Worm (Caenorhabditis elegans): ENCODE data around the gene srx-58.
A peak's percentile ranks its signal among the peaks of the same experiment; 100 is the strongest.

Gene srx-58

ce11 chrV:15380857-15381256 lies 28.4 kb downstream of the srx-58 start, which contains the start of gene dhs-23:
Gene dhs-23 (plus strand): TSS chrV:15381219.
- TF ChIP-seq nhr-76 (tag; optimal IDR thresholded peaks at IDR 0.05) (no peak), hlh-1 (tag; optimal IDR thresholded peaks at IDR 0.05) (no peak), ces-1 (GFP tag; optimal IDR thresholded peaks at IDR 0.05) (no peak), mep-1 (tag; optimal IDR thresholded peaks at IDR 0.05) (no peak), unc-120 (tag; optimal IDR thresholded peaks at IDR 0.05; ENCODE audit: poor library complexity, severe bottlenecking) (no peak), nhr-2 (tag; optimal IDR thresholded peaks at IDR 0.05) (no peak), sem-2 (GFP tag; optimal IDR thresholded peaks at IDR 0.05) (no peak), elt-1 (tag; optimal IDR thresholded peaks at IDR 0.05; ENCODE audit: borderline replicate concordance, insufficient read depth) (no peak), unc-62 (GFP tag; optimal IDR thresholded peaks at IDR 0.05) (no peak), mab-5 (tag; optimal IDR thresholded peaks at IDR 0.05) (no peak), snpc-4 (tag; optimal IDR thresholded peaks at IDR 0.05) (no peak)

- TF ChIP-seq lsy-2 (tag; optimal IDR thresholded peaks at IDR 0.05) (no peak), sptf-1 (tag; optimal IDR thresholded peaks at IDR 0.05) (no peak), sem-2 (GFP tag; optimal IDR thresholded peaks at IDR 0.05) (no peak), nhr-237 (tag; optimal IDR thresholded peaks at IDR 0.05) (no peak), flh-1 (GFP tag; optimal IDR thresholded peaks at IDR 0.05) (no peak), elt-3 (tag; optimal IDR thresholded peaks at IDR 0.05) (no peak), ceh-43 (GFP tag; optimal IDR thresholded peaks at IDR 0.05) (no peak), blmp-1 (tag; optimal IDR thresholded peaks at IDR 0.05) (no peak), ham-2 (GFP tag; optimal IDR thresholded peaks at IDR 0.05) (no peak), nhr-12 (tag; optimal IDR thresholded peaks at IDR 0.05) (no peak), nhr-76 (tag; optimal IDR thresholded peaks at IDR 0.05) (no peak), unc-62 (GFP tag; optimal IDR thresholded peaks at IDR 0.05) (no peak), nhr-2 (tag; optimal IDR thresholded peaks at IDR 0.05) (no peak), M03D4.4 (tag; optimal IDR thresholded peaks at IDR 0.05) (no peak), elt-1 (tag; optimal IDR thresholded peaks at IDR 0.05; ENCODE audit: borderline replicate concordance, insufficient read depth) (no peak), unc-39 (tag; optimal IDR thresholded peaks at IDR 0.05) (no peak), lin-32 (GFP tag; optimal IDR thresholded peaks at IDR 0.05) (no peak), ceh-83 (GFP tag; optimal IDR thresholded peaks at IDR 0.05) (no peak), mls-2 (tag; optimal IDR thresholded peaks at IDR 0.05) (no peak), drap-1 (GFP tag; optimal IDR thresholded peaks at IDR 0.05) (no peak)
Measured at ce11 chrV:15383739-15384138, 31.3 kb downstream of the srx-58 start, which contains the start of gene str-88. Gene str-88 (minus strand): TSS chrV:15383839.

- TF ChIP-seq ztf-11 (tag; optimal IDR thresholded peaks at IDR 0.05) = no peak
- TF ChIP-seq bed-3 (GFP tag; optimal IDR thresholded peaks at IDR 0.05) = no peak
- TF ChIP-seq lin-13 (tag; optimal IDR thresholded peaks at IDR 0.05) = no peak
- TF ChIP-seq zip-8 (tag; optimal IDR thresholded peaks at IDR 0.05) = no peak
- TF ChIP-seq hlh-1 (tag; optimal IDR thresholded peaks at IDR 0.05) = no peak
- no peak for TF ChIP-seq ceh-83 (GFP tag; optimal IDR thresholded peaks at IDR 0.05)
- no peak for TF ChIP-seq lsy-2 (tag; optimal IDR thresholded peaks at IDR 0.05)
- TF ChIP-seq nhr-2 (tag; optimal IDR thresholded peaks at IDR 0.05) = no peak
- no peak for TF ChIP-seq blmp-1 (tag; optimal IDR thresholded peaks at IDR 0.05)
- TF ChIP-seq cnd-1 (tag; optimal IDR thresholded peaks at IDR 0.05) = no peak
- no peak for TF ChIP-seq M03D4.4 (tag; optimal IDR thresholded peaks at IDR 0.05)
Measured at ce11 chrV:15384733-15385132, 32.3 kb downstream of the srx-58 start, which contains the start of gene str-102. Gene str-102 (plus strand): TSS chrV:15385033.

ce11 chrV:15388820-15389384 lies 36.4 kb downstream of the srx-58 start, which contains the start of gene srh-170:
Gene srh-170 (minus strand): TSS chrV:15388870.
- TF ChIP-seq zip-8 (tag; optimal IDR thresholded peaks at IDR 0.05) (peak; percentile 19), ztf-11 (tag; optimal IDR thresholded peaks at IDR 0.05) (no peak), nhr-237 (tag; optimal IDR thresholded peaks at IDR 0.05) (no peak)

- TF ChIP-seq mep-1 (tag; optimal IDR thresholded peaks at IDR 0.05) (no peak), tbx-8 (GFP tag; optimal IDR thresholded peaks at IDR 0.05) (no peak), ceh-39 (tag; optimal IDR thresholded peaks at IDR 0.05) (no peak), hlh-1 (tag; optimal IDR thresholded peaks at IDR 0.05) (no peak), flh-1 (GFP tag; optimal IDR thresholded peaks at IDR 0.05) (no peak), cnd-1 (tag; optimal IDR thresholded peaks at IDR 0.05) (no peak), lin-13 (tag; optimal IDR thresholded peaks at IDR 0.05) (no peak), elt-3 (tag; optimal IDR thresholded peaks at IDR 0.05) (no peak), blmp-1 (tag; optimal IDR thresholded peaks at IDR 0.05) (no peak), zip-8 (tag; optimal IDR thresholded peaks at IDR 0.05) (no peak), nhr-12 (tag; optimal IDR thresholded peaks at IDR 0.05) (no peak), bed-3 (GFP tag; optimal IDR thresholded peaks at IDR 0.05) (no peak), ceh-83 (GFP tag; optimal IDR thresholded peaks at IDR 0.05) (no peak), M03D4.4 (tag; optimal IDR thresholded peaks at IDR 0.05) (no peak), sptf-1 (tag; optimal IDR thresholded peaks at IDR 0.05) (no peak), ceh-43 (GFP tag; optimal IDR thresholded peaks at IDR 0.05) (no peak), drap-1 (GFP tag; optimal IDR thresholded peaks at IDR 0.05) (no peak), ces-1 (GFP tag; optimal IDR thresholded peaks at IDR 0.05) (no peak)
Measured at ce11 chrV:15392064-15392463, 39.6 kb downstream of the srx-58 start.

Measured in whole organism, mixed stage, embryonic.